Fruit fly (Drosophila melanogaster) whole organism, prepupa: Measurements from ENCODE around the gene CG31793.

ENCODE experiments used
- CG10631 ChIP-seq: fragments of 200-800 bp; sonication (Bioruptor generic); optimal IDR thresholded peaks from 2 replicates; lab custom pipeline; 2016; ENCODE audit warnings: missing biosample characterization, missing genetic modification characterization
- CG10669 ChIP-seq: fragments of 200-800 bp; sonication (Bioruptor generic); optimal IDR thresholded peaks from 3 replicates; lab custom pipeline; 2018; ENCODE audit warnings: missing biosample characterization, mild to moderate bottlenecking, missing genetic modification characterization, moderate library complexity
- CG11294 ChIP-seq: fragments of 200-800 bp; sonication (Bioruptor generic); IDR thresholded peaks from 2 replicates; pipeline ENCODE4 v1.3.6; 2022; ENCODE audit warnings: missing biosample characterization, missing genetic modification characterization
- CG11762 ChIP-seq: fragments of 200-800 bp; sonication (Bioruptor generic); optimal IDR thresholded peaks from 3 replicates; lab custom pipeline; 2016; ENCODE audit warnings: missing biosample characterization, missing genetic modification characterization; ENCODE audit not compliant: insufficient read depth
- CG11902 ChIP-seq: fragments of 200-800 bp; sonication (Bioruptor generic); optimal IDR thresholded peaks from 3 replicates; lab custom pipeline; 2016; ENCODE audit warnings: missing biosample characterization, missing genetic modification characterization
- CG15336 ChIP-seq: fragments of 200-800 bp; sonication (Bioruptor generic); IDR thresholded peaks from 2 replicates; pipeline ENCODE4 v1.3.6; 2022; ENCODE audit warnings: missing biosample characterization, missing genetic modification characterization
- CG16779 ChIP-seq: fragments of 200-800 bp; sonication (Bioruptor generic); optimal IDR thresholded peaks from 3 replicates; lab custom pipeline; 2017; ENCODE audit warnings: missing biosample characterization, mild to moderate bottlenecking, missing genetic modification characterization
- CG3032 ChIP-seq: fragments of 200-800 bp; optimal IDR thresholded peaks from 2 replicates; lab custom pipeline; 2019; ENCODE audit warnings: missing biosample characterization, mild to moderate bottlenecking, missing genetic modification characterization, moderate library complexity
- CG31627 ChIP-seq: fragments of 200-800 bp; sonication (Bioruptor generic); optimal IDR thresholded peaks from 3 replicates; lab custom pipeline; 2016; ENCODE audit warnings: missing biosample characterization, missing genetic modification characterization
- CG32006 ChIP-seq: fragments of 200-800 bp; sonication (Bioruptor generic); optimal IDR thresholded peaks from 3 replicates; lab custom pipeline; 2017; ENCODE audit warnings: missing biosample characterization, mild to moderate bottlenecking, missing genetic modification characterization
- CG34406 ChIP-seq: fragments of 200-800 bp; sonication (Bioruptor generic); optimal IDR thresholded peaks from 3 replicates; lab custom pipeline; 2016; ENCODE audit warnings: missing biosample characterization, missing genetic modification characterization
- CG4318 ChIP-seq: fragments of 200-800 bp; sonication (Bioruptor generic); optimal IDR thresholded peaks from 3 replicates; lab custom pipeline; 2017; ENCODE audit warnings: missing biosample characterization, mild to moderate bottlenecking, missing genetic modification characterization
- CG6276 ChIP-seq: fragments of 200-800 bp; sonication (Bioruptor generic); optimal IDR thresholded peaks from 2 replicates; lab custom pipeline; 2017; ENCODE audit warnings: missing biosample characterization, mild to moderate bottlenecking, missing genetic modification characterization
- CG6792 ChIP-seq: fragments of 200-800 bp; sonication (Bioruptor generic); optimal IDR thresholded peaks from 3 replicates; lab custom pipeline; 2016; ENCODE audit warnings: missing biosample characterization, missing genetic modification characterization
- CG6808 ChIP-seq: fragments of 200-800 bp; sonication (Bioruptor generic); optimal IDR thresholded peaks from 3 replicates; lab custom pipeline; 2017; ENCODE audit warnings: missing biosample characterization, missing genetic modification characterization, mild to moderate bottlenecking, moderate library complexity, missing genetic modification reagents
- CG6854 ChIP-seq: fragments of 200-800 bp; sonication (Bioruptor generic); optimal IDR thresholded peaks from 2 replicates; lab custom pipeline; 2017; ENCODE audit warnings: missing biosample characterization, mild to moderate bottlenecking, missing genetic modification characterization
- CG8119 ChIP-seq: fragments of 200-800 bp; sonication (Bioruptor generic); IDR thresholded peaks from 3 replicates; pipeline ENCODE4 v1.3.6; 2022; ENCODE audit warnings: missing biosample characterization, missing genetic modification characterization
- CG8632 ChIP-seq: fragments of 200-800 bp; sonication (Bioruptor generic); optimal IDR thresholded peaks from 3 replicates; lab custom pipeline; 2016; ENCODE audit warnings: missing biosample characterization, missing genetic modification characterization
- CG9139 ChIP-seq: fragments of 200-800 bp; sonication (Bioruptor generic); optimal IDR thresholded peaks from 3 replicates; lab custom pipeline; 2017; ENCODE audit warnings: missing biosample characterization, mild to moderate bottlenecking, missing genetic modification characterization
- Eip75B ChIP-seq: fragments of 200-800 bp; sonication (Bioruptor generic); optimal IDR thresholded peaks from 3 replicates; lab custom pipeline; 2016; ENCODE audit warnings: missing biosample characterization, missing genetic modification characterization
- Eip78C ChIP-seq: fragments of 200-800 bp; sonication (Bioruptor generic); peaks from one replicate; lab custom pipeline; 2016; ENCODE audit warnings: missing biosample characterization, missing genetic modification characterization
- Eip93F ChIP-seq: fragments of 200-800 bp; sonication (Bioruptor generic); optimal IDR thresholded peaks from 2 replicates; lab custom pipeline; 2016; ENCODE audit warnings: missing biosample characterization, mild to moderate bottlenecking, missing genetic modification characterization
- Gug ChIP-seq: fragments of 200-800 bp; sonication (Bioruptor generic); IDR thresholded peaks from 2 replicates; pipeline ENCODE4 v1.3.6; 2022; ENCODE audit warnings: missing biosample characterization, missing genetic modification characterization
- Hr4 ChIP-seq: fragments of 200-800 bp; sonication (Bioruptor generic); optimal IDR thresholded peaks from 3 replicates; lab custom pipeline; 2016; ENCODE audit warnings: missing biosample characterization, missing genetic modification characterization
- Lpt ChIP-seq: fragments of 200-800 bp; sonication (Bioruptor generic); optimal IDR thresholded peaks from 3 replicates; lab custom pipeline; 2016; ENCODE audit warnings: missing biosample characterization, missing genetic modification characterization
- achi ChIP-seq: fragments of 200-800 bp; sonication (Bioruptor generic); optimal IDR thresholded peaks from 3 replicates; lab custom pipeline; 2016; ENCODE audit warnings: missing biosample characterization, missing genetic modification characterization
- acj6 ChIP-seq: fragments of 200-800 bp; sonication (Bioruptor generic); optimal IDR thresholded peaks from 3 replicates; lab custom pipeline; 2016; ENCODE audit warnings: missing biosample characterization, missing genetic modification characterization
- cyc ChIP-seq: fragments of 200-800 bp; sonication (Bioruptor generic); optimal IDR thresholded peaks from 3 replicates; lab custom pipeline; 2016; ENCODE audit warnings: missing biosample characterization, missing genetic modification characterization
- dac ChIP-seq: fragments of 200-800 bp; sonication (Bioruptor generic); optimal IDR thresholded peaks from 2 replicates; lab custom pipeline; 2017; ENCODE audit warnings: missing biosample characterization, mild to moderate bottlenecking, missing genetic modification characterization
- eg ChIP-seq: fragments of 200-800 bp; sonication (Bioruptor generic); IDR thresholded peaks from 3 replicates; pipeline ENCODE4 v1.3.6; 2022; ENCODE audit warnings: missing biosample characterization, missing genetic modification characterization
- fd59A ChIP-seq: fragments of 200-800 bp; sonication (Bioruptor generic); optimal IDR thresholded peaks from 2 replicates; lab custom pipeline; 2017; ENCODE audit warnings: missing biosample characterization, mild to moderate bottlenecking, missing genetic modification characterization, missing genetic modification reagents
- fd85E ChIP-seq: fragments of 200-800 bp; sonication (Bioruptor generic); optimal IDR thresholded peaks from 3 replicates; lab custom pipeline; 2016; ENCODE audit warnings: missing biosample characterization, missing genetic modification characterization
- pdm3 ChIP-seq: fragments of 200-800 bp; sonication (Bioruptor generic); optimal IDR thresholded peaks from 3 replicates; lab custom pipeline; 2016; ENCODE audit warnings: missing biosample characterization, missing genetic modification characterization
- salr ChIP-seq, 2 experiments: fragments of 200-800 bp; sonication (Bioruptor generic); optimal IDR thresholded peaks; 3 replicates each; lab custom pipeline; 2016 to 2018; ENCODE audit warnings: missing biosample characterization in 2 of 2, missing genetic modification characterization in 2 of 2, mild to moderate bottlenecking in 1 of 2
- spab ChIP-seq: fragments of 200-800 bp; sonication (Bioruptor generic); optimal IDR thresholded peaks from 2 replicates; lab custom pipeline; 2017; ENCODE audit warnings: missing biosample characterization, mild to moderate bottlenecking, missing genetic modification characterization, missing genetic modification reagents
- ss ChIP-seq, 2 experiments: fragments of 200-800 bp; sonication (Bioruptor generic); optimal IDR thresholded peaks; 2 replicates in 1 of 2; 3 replicates in 1 of 2; lab custom pipeline; 2017 to 2018; ENCODE audit warnings: mild to moderate bottlenecking in 2 of 2, missing biosample characterization in 2 of 2, missing genetic modification characterization in 2 of 2, moderate library complexity in 1 of 2
- svp ChIP-seq: fragments of 200-800 bp; sonication (Bioruptor generic); peaks from one replicate; lab custom pipeline; 2016; ENCODE audit warnings: missing biosample characterization, missing genetic modification characterization

CG31793 gene

DNA sequence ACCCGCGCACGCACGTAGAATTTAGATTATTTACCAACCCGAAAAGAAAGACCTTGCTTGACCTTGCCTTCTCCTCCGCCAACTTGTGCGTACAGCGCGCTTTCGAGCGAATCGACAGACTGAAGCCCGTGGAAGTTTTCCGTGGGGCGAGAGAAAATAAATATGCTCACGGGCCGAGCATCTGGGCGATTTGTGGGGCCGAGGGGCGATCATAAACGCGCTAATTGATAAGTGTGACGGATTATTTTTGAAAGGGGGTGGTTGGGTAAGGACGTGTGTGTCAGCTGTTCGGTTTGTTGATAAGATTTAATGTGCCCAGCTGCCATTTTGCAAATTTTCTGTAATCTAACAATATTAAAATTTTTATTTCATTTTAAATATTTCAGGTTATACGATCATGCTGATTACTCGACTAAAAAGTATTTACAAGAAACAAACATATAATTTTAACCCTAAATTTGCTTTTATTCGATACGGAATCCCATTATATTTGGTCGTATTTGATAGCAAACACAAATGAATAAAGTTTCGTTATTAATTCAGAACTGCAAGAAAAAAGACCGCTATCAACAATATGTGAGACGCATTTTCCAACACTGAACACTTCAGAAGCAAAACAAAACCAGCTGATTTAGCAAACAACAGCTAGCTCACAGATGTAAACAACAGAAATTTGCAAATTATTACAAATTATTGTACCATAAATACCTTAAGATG is 28.9 kb upstream of the CG31793 start, which contains the start of the genes L2HGDH and CG10431 (continued):
- TF ChIP-seq CG34406 (GFP tag; lab: Kevin White, UChicago) (no peak), fd59A (GFP tag; lab: Kevin White, UChicago) (peak; percentile 43), CG8632 (no peak), Eip75B (GFP tag; lab: Kevin White, UChicago) (no peak), CG9139 (GFP tag; lab: Kevin White, UChicago) (no peak), CG8119 (no peak), dac (GFP tag; lab: Kevin White, UChicago) (no peak), CG4318 (GFP tag; lab: Kevin White, UChicago) (no peak), pdm3 (GFP tag; lab: Kevin White, UChicago) (no peak), CG6808 (no peak), CG10669 (GFP tag; lab: Kevin White, UChicago) (peak; percentile 46), CG6854 (peak; percentile 57), CG6792 (GFP tag; lab: Kevin White, UChicago) (peak; percentile 61), acj6 (peak; percentile 69), achi (peak; percentile 72), CG11762 (GFP tag; lab: Kevin White, UChicago) (peak; percentile 23), CG6276 (no peak), Eip93F (GFP tag; lab: Kevin White, UChicago) (peak; percentile 30), salr (GFP tag; optimal IDR thresholded peaks at IDR 0.05; lab: Kevin White, UChicago) (no peak), CG31627 (GFP tag; lab: Kevin White, UChicago) (peak; percentile 65), CG11294 (no peak), CG32006 (no peak)

DNA sequence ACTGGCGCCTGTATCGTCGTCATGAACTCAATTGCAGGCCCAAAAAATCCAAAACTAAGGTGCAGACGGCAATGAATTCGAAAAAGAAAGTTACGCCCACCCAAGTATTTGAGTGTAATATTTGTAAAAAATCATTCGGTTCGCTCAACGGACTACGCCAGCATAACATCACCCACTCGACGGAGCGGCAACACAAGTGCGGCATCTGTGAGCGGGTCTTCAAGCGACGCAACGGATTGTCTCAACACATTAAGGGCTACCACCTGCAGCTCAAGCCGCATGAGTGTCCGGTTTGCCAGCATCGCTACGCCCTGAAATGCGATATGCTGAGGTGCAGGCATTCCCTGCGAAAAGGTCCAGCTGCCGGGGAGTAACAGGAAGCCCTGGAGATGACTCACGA is 26.4 kb upstream of the CG31793 start:
- TF ChIP-seq svp (GFP tag; lab: Kevin White, UChicago), result peak; percentile 42
- no peak for TF ChIP-seq salr (GFP tag; optimal IDR thresholded peaks at IDR 0.05; lab: Kevin White, UChicago)
- no peak for TF ChIP-seq CG32006

DNA sequence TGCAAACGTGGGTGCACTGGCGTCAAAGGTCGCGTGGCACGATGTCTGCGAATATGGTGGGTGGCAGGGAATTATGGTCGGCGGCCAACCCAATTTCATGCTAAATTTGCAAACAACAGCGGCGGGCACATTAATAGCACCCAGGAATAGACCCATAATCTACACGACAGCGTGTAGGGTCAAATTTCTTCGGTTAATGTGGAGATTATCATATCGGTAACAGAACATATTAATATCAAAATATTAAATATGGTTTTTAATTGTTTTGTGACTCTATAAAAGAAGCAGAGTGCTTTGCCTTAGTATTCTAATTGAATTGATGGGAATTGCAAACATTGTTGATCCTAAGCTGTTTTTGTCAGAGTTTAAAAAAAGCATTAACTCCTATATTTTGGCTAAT is 24.2 kb upstream of the CG31793 start:
- TF ChIP-seq CG11294, result no peak
- peak; percentile 1 for TF ChIP-seq CG10631
- TF ChIP-seq svp (GFP tag; lab: Kevin White, UChicago), result peak; percentile 56
- peak; percentile 36; the same call in 1 of the 3 replicates for TF ChIP-seq CG8119
- TF ChIP-seq Hr4 (GFP tag; lab: Kevin White, UChicago), result peak; percentile 23
- TF ChIP-seq spab (GFP tag; lab: Kevin White, UChicago), result no peak
- no peak for TF ChIP-seq CG4318 (GFP tag; lab: Kevin White, UChicago)
- peak; percentile 11 for TF ChIP-seq CG32006
- TF ChIP-seq Eip78C (GFP tag; lab: Kevin White, UChicago), result peak; percentile 71
- TF ChIP-seq CG15336 (GFP tag; lab: Robert Waterston, UW), result peak; percentile 30; the same call in 1 of the 2 replicates

DNA sequence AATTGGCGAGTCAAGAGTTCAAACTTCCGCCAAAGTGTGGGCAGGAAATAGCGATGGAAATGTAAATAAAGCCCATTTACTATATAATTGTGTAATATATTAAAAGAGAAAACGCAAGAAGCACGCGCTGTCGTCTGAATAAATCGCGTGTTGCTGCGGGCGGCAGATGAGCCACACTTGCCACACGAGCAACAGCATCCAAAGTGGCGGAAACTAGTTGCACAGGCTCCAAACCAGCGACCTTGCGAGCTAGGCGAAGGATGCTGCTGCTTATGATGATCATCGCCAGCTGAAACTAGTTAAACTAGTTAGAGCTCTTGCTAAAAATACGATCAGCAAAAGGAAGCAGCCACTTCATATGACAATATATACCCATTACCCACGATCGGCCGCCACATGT is 23.8 kb upstream of the CG31793 start:
- TF ChIP-seq ss (GFP tag; optimal IDR thresholded peaks at IDR 0.05; lab: Kevin White, UChicago) (peak in 1 of 2 experiments; percentile 81), CG10631 (no peak), Gug (GFP tag; lab: Robert Waterston, UW) (no peak), Eip78C (GFP tag; lab: Kevin White, UChicago) (no peak), CG3032 (tag; lab: Kevin White, UChicago) (no peak), CG11902 (no peak), CG6854 (no peak), cyc (GFP tag; lab: Kevin White, UChicago) (no peak)

DNA sequence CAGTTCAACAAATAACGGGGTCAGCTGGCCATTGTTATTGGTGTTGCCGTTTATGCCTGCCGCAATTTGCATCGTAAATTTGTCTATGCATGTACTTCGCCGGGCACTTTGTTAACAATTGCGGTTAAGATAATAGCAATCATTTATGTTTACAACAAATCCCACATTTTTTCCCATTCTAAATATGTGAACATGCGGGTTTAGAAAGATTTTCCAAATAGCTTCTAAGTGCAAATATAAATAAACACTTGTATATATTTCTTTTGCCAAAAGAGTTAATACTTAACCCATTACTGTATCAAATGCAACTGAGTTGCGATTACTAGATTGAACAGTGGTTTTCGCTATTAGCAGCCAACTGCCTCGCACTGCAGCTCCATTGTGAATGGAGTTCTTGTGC is 22.2 kb upstream of the CG31793 start:
- peak; percentile 11 for TF ChIP-seq pdm3 (GFP tag; lab: Kevin White, UChicago)
- no peak for TF ChIP-seq fd85E (GFP tag; lab: Kevin White, UChicago)
- peak; percentile 45 for TF ChIP-seq Eip78C (GFP tag; lab: Kevin White, UChicago)
- peak; percentile 34; the same call in 1 of the 2 replicates for TF ChIP-seq CG11294
- no peak for TF ChIP-seq CG16779
- TF ChIP-seq CG8119, result peak; percentile 42; the same call in 2 of the 3 replicates
- TF ChIP-seq eg (GFP tag; lab: Robert Waterston, UW), result peak; percentile 72
- TF ChIP-seq CG32006, result peak; percentile 42
- TF ChIP-seq Hr4 (GFP tag; lab: Kevin White, UChicago), result peak; percentile 24
- TF ChIP-seq CG15336 (GFP tag; lab: Robert Waterston, UW), result peak; percentile 61
- TF ChIP-seq CG6276, result peak; percentile 37
- TF ChIP-seq svp (GFP tag; lab: Kevin White, UChicago), result no peak
- TF ChIP-seq Lpt (GFP tag; lab: Kevin White, UChicago), result no peak
